Worm (Caenorhabditis elegans) whole organism, L2 larva: ENCODE measurements around the gene gldi-1.
"Not testable (repeated sequence)": the region's sequence is repeated elsewhere in the genome, so short reads cannot be mapped to it uniquely, and the experiment has no call there.

Source experiments
- F13H6.1 ChIP-seq: sonication (generic microtip); optimal IDR thresholded peaks from 2 replicates; lab custom pipeline; 2016; ENCODE audit warnings: missing genetic modification characterization, missing compliant biosample characterization
- lin-13 ChIP-seq: fragments of 150-350 bp; optimal IDR thresholded peaks from 2 replicates; lab custom pipeline; 2014; ENCODE audit warnings: missing biosample characterization, missing genetic modification reagents, missing genetic modification characterization
- lsy-2 ChIP-seq, 2 experiments: fragments of 150-350 bp in 1 of 2; sonication (generic microtip) in 1 of 2; optimal IDR thresholded peaks; 2 replicates each; lab custom pipeline; 2014 to 2017; ENCODE audit warnings: missing biosample characterization in 2 of 2, missing genetic modification characterization in 2 of 2
- nhr-12 ChIP-seq: fragments of 150-350 bp; optimal IDR thresholded peaks from 2 replicates; lab custom pipeline; 2014; ENCODE audit warnings: missing biosample characterization, missing genetic modification characterization
- nhr-129 ChIP-seq: fragments of 150-350 bp; optimal IDR thresholded peaks from 2 replicates; lab custom pipeline; 2014; ENCODE audit warnings: missing biosample characterization, missing genetic modification characterization
- nhr-77 ChIP-seq: fragments of 150-350 bp; optimal IDR thresholded peaks from 2 replicates; lab custom pipeline; 2014; ENCODE audit warnings: missing biosample characterization, missing genetic modification characterization
- peb-1 ChIP-seq: fragments of 150-350 bp; optimal IDR thresholded peaks from 2 replicates; lab custom pipeline; 2014; ENCODE audit warnings: missing biosample characterization, missing genetic modification characterization
- snpc-4 ChIP-seq: fragments of 150-350 bp; optimal IDR thresholded peaks from 2 replicates; lab custom pipeline; 2014; ENCODE audit warnings: missing biosample characterization, missing genetic modification characterization
- unc-39 ChIP-seq: fragments of 150-350 bp; optimal IDR thresholded peaks from 2 replicates; lab custom pipeline; 2014; ENCODE audit warnings: missing biosample characterization, missing genetic modification characterization
- ztf-11 ChIP-seq: sonication (generic microtip); optimal IDR thresholded peaks from 2 replicates; lab custom pipeline; 2017; ENCODE audit warnings: missing biosample characterization, missing genetic modification characterization

Gene gldi-1

ce11 chrII:456371-456770 lies 27.8 kb downstream of the gldi-1 start:
- peak; percentile 75 to 84 for TF ChIP-seq lsy-2 (tag; optimal IDR thresholded peaks at IDR 0.05; lab: Kevin White, UChicago)
- no peak for TF ChIP-seq nhr-129 (tag; lab: Kevin White, UChicago)
- TF ChIP-seq lin-13 (GFP tag; lab: Kevin White, UChicago) = peak; percentile 60

- not testable (repeated sequence) for TF ChIP-seq snpc-4; nhr-77 (tag; lab: Kevin White, UChicago); ztf-11 (tag; lab: Kevin White, UChicago)
Measured at ce11 chrII:454646-455045, 29.5 kb downstream of the gldi-1 start, which contains the start of gene W10D9.1. TSS of gene W10D9.1 (plus strand) at chrII:454946.

DNA sequence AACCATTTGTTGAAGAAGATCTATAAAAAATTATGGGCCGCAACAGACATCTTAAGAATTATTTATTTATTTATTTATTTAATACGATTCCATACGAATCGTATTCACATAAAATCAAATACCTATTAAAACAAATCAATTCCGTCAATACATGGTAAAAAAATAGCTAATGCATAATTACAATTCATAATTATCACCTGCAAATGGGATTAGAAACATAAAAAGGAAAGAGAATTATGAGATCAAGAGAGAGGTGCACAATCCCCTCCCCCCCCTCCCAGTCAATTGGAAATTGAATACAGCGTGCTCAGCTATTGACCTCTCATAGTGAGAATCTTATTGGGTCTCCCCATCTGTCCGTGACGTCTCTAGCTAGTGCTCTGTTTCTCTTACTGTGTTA lies 43.1 kb downstream of the gldi-1 start, which contains the start of gene C24H12.1:
Gene C24H12.1, plus strand, starts transcription at position 301 of the 400 bp plus-strand sequence.
- TF ChIP-seq nhr-12, unc-39, nhr-129 (tag; lab: Kevin White, UChicago): not testable (repeated sequence)

DNA sequence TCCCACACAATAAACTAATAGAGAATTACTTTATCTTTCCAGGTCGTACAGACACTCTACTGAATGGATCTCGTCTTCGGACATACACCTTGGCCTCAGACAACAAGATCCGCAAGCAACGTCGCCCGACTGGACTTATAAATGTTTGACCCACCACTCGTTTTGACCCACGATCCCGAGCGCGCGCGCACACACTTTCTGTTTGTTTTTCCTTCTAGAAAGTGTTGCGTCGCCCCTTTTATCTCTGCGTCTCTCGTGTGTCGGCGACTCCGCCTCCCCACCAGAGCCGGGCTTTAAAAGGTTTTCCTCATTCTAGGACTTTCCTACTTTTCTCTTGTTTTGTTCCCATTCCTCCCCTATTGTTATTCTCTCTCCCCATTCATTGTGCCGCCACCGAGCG lies 46.9 kb downstream of the gldi-1 start:
- TF ChIP-seq F13H6.1 (tag; lab: Kevin White, UChicago) = no peak
- no peak for TF ChIP-seq peb-1 (tag; lab: Kevin White, UChicago)
- TF ChIP-seq nhr-12 (tag; lab: Kevin White, UChicago) = no peak
